Fruit fly (Drosophila melanogaster) whole organism, embryonic: ENCODE results near the gene barc.

Source experiments
- BEAF-32 ChIP-seq: fragments of 200-800 bp; sonication (Bioruptor generic); optimal IDR thresholded peaks from 3 replicates; lab custom pipeline; 2017; ENCODE audit warnings: missing biosample characterization, missing genetic modification characterization, mild to moderate bottlenecking, moderate library complexity, missing genetic modification reagents
- BtbVII ChIP-seq: fragments of 200-800 bp; sonication (Bioruptor generic); optimal IDR thresholded peaks from 3 replicates; lab custom pipeline; 2017; ENCODE audit warnings: missing biosample characterization, mild to moderate bottlenecking, missing genetic modification characterization
- CG11696 ChIP-seq: fragments of 200-800 bp; sonication (Bioruptor generic); IDR thresholded peaks from 2 replicates; pipeline ENCODE4 v1.3.6; 2022; ENCODE audit warnings: missing biosample characterization, missing genetic modification characterization
- CG12104 ChIP-seq: fragments of 200-800 bp; sonication (Bioruptor generic); optimal IDR thresholded peaks from 3 replicates; lab custom pipeline; 2016; ENCODE audit warnings: missing biosample characterization, missing genetic modification characterization
- CG12769 ChIP-seq: fragments of 200-800 bp; sonication (Bioruptor generic); optimal IDR thresholded peaks from 2 replicates; lab custom pipeline; 2019; ENCODE audit warnings: missing biosample characterization, mild to moderate bottlenecking, missing genetic modification characterization, moderate library complexity
- CG13287 ChIP-seq: fragments of 200-800 bp; sonication (Bioruptor generic); IDR thresholded peaks from 2 replicates; pipeline ENCODE4 v1.3.6; 2022; ENCODE audit warnings: missing biosample characterization, missing genetic modification characterization; ENCODE audit not compliant: partially characterized antibody
- CG16815 ChIP-seq: fragments of 200-800 bp; sonication (Bioruptor generic); optimal IDR thresholded peaks from 3 replicates; lab custom pipeline; 2017; ENCODE audit warnings: missing biosample characterization, mild to moderate bottlenecking, missing genetic modification characterization
- CG18011 ChIP-seq: fragments of 200-800 bp; sonication (Bioruptor generic); optimal IDR thresholded peaks from 2 replicates; lab custom pipeline; 2017; ENCODE audit warnings: missing biosample characterization, missing genetic modification characterization, mild to moderate bottlenecking, moderate library complexity, missing genotype
- CG18262 ChIP-seq: fragments of 200-800 bp; optimal IDR thresholded peaks from 3 replicates; lab custom pipeline; 2019; ENCODE audit warnings: missing biosample characterization, mild to moderate bottlenecking, missing genetic modification characterization, moderate library complexity
- CG2129 ChIP-seq: fragments of 200-800 bp; sonication (Bioruptor generic); IDR thresholded peaks from 2 replicates; pipeline ENCODE4 v1.3.6; 2022; ENCODE audit warnings: missing biosample characterization, missing genetic modification characterization; ENCODE audit not compliant: partially characterized antibody
- CG2712 ChIP-seq: fragments of 200-800 bp; optimal IDR thresholded peaks from 3 replicates; lab custom pipeline; 2019; ENCODE audit warnings: missing biosample characterization, mild to moderate bottlenecking, missing genetic modification characterization, moderate library complexity
- CG32767 ChIP-seq: fragments of 200-800 bp; sonication (Bioruptor generic); IDR thresholded peaks from 2 replicates; pipeline ENCODE4 v1.3.6; 2022; ENCODE audit warnings: missing biosample characterization, missing genetic modification characterization
- CG4617 ChIP-seq: fragments of 200-800 bp; sonication (Bioruptor generic); optimal IDR thresholded peaks from 3 replicates; lab custom pipeline; 2016; ENCODE audit warnings: missing biosample characterization, missing genetic modification characterization, borderline replicate concordance
- CG7987 ChIP-seq: fragments of 200-800 bp; sonication (Bioruptor generic); optimal IDR thresholded peaks from 2 replicates; lab custom pipeline; 2018; ENCODE audit warnings: missing biosample characterization, mild to moderate bottlenecking, missing genetic modification characterization, moderate library complexity
- Deaf1 ChIP-seq: fragments of 200-800 bp; optimal IDR thresholded peaks from 3 replicates; lab custom pipeline; 2019; ENCODE audit warnings: missing biosample characterization, mild to moderate bottlenecking, missing genetic modification characterization, moderate library complexity
- Dref ChIP-seq: fragments of 200-800 bp; sonication (Bioruptor generic); IDR thresholded peaks from 2 replicates; pipeline ENCODE4 v1.3.6; 2022; ENCODE audit warnings: missing biosample characterization, missing genetic modification characterization
- ERR ChIP-seq: fragments of 200-800 bp; sonication (Bioruptor generic); optimal IDR thresholded peaks from 2 replicates; lab custom pipeline; 2016; ENCODE audit warnings: missing biosample characterization, missing genetic modification characterization
- Gsc ChIP-seq: fragments of 200-800 bp; sonication (Bioruptor generic); IDR thresholded peaks from 2 replicates; pipeline ENCODE4 v1.3.6; 2022; ENCODE audit warnings: missing biosample characterization, missing genetic modification characterization
- HHEX ChIP-seq: fragments of 200-800 bp; sonication (Bioruptor generic); optimal IDR thresholded peaks from 3 replicates; lab custom pipeline; 2017; ENCODE audit warnings: missing biosample characterization, mild to moderate bottlenecking, missing genetic modification characterization, missing genetic modification reagents
- Oli ChIP-seq: fragments of 200-800 bp; sonication (Bioruptor generic); optimal IDR thresholded peaks from 2 replicates; lab custom pipeline; 2018; ENCODE audit warnings: missing biosample characterization, mild to moderate bottlenecking, missing genetic modification characterization, moderate library complexity
- Optix ChIP-seq: fragments of 200-800 bp; sonication (Bioruptor generic); IDR thresholded peaks from 3 replicates; pipeline ENCODE4 v1.3.6; 2022; ENCODE audit warnings: missing biosample characterization, missing genetic modification characterization
- Six4 ChIP-seq: fragments of 200-800 bp; sonication (Bioruptor generic); optimal IDR thresholded peaks from 2 replicates; lab custom pipeline; 2016; ENCODE audit warnings: missing biosample characterization, missing genetic modification characterization
- Sox102F ChIP-seq: fragments of 200-800 bp; sonication (Bioruptor generic); optimal IDR thresholded peaks from 2 replicates; lab custom pipeline; 2018; ENCODE audit warnings: missing biosample characterization, mild to moderate bottlenecking, missing genetic modification characterization, moderate library complexity
- ac ChIP-seq: fragments of 200-800 bp; sonication (Bioruptor generic); optimal IDR thresholded peaks from 3 replicates; lab custom pipeline; 2017; ENCODE audit warnings: missing biosample characterization, mild to moderate bottlenecking, missing genetic modification characterization
- bowl ChIP-seq: fragments of 200-800 bp; sonication (Bioruptor generic); IDR thresholded peaks from 2 replicates; pipeline ENCODE4 v1.3.6; 2022; ENCODE audit warnings: missing biosample characterization, missing genetic modification characterization
- chinmo ChIP-seq: fragments of 200-800 bp; sonication (Bioruptor generic); IDR thresholded peaks from 4 replicates; pipeline ENCODE4 v1.3.6; 2022; ENCODE audit warnings: missing biosample characterization, missing genetic modification characterization; ENCODE audit not compliant: partially characterized antibody
- cwo ChIP-seq: fragments of 200-800 bp; sonication (Bioruptor generic); optimal IDR thresholded peaks from 3 replicates; lab custom pipeline; 2017; ENCODE audit warnings: missing biosample characterization, missing genetic modification characterization, mild to moderate bottlenecking, moderate library complexity, missing genetic modification reagents
- dpn ChIP-seq, 2 experiments: fragments of 200-800 bp; sonication (Bioruptor generic); optimal IDR thresholded peaks; 3 replicates each; lab custom pipeline; 2016; ENCODE audit warnings: missing biosample characterization in 2 of 2, missing genetic modification characterization in 2 of 2
- exex ChIP-seq: fragments of 200-800 bp; sonication (Bioruptor generic); optimal IDR thresholded peaks from 4 replicates; lab custom pipeline; 2018; ENCODE audit warnings: missing biosample characterization, mild to moderate bottlenecking, missing genetic modification characterization, moderate library complexity
- fd96Cb ChIP-seq: fragments of 200-800 bp; sonication (Bioruptor generic); optimal IDR thresholded peaks from 2 replicates; lab custom pipeline; 2018; ENCODE audit warnings: missing biosample characterization, mild to moderate bottlenecking, missing genetic modification characterization, moderate library complexity
- ftz-f1 ChIP-seq: fragments of 200-800 bp; sonication (Bioruptor generic); optimal IDR thresholded peaks from 2 replicates; lab custom pipeline; 2016; ENCODE audit warnings: missing biosample characterization, missing genetic modification characterization
- fu2 ChIP-seq: fragments of 200-800 bp; sonication (Bioruptor generic); optimal IDR thresholded peaks from 2 replicates; lab custom pipeline; 2016; ENCODE audit warnings: missing biosample characterization, missing genetic modification characterization
- gsb ChIP-seq: fragments of 200-800 bp; sonication (Bioruptor generic); IDR thresholded peaks from 2 replicates; pipeline ENCODE4 v1.3.6; 2022; ENCODE audit warnings: missing biosample characterization, missing genetic modification characterization
- klu ChIP-seq: fragments of 200-800 bp; sonication (Bioruptor generic); IDR thresholded peaks from 2 replicates; pipeline ENCODE4 v1.3.6; 2022; ENCODE audit warnings: missing biosample characterization, missing genetic modification characterization
- mld ChIP-seq: fragments of 200-800 bp; sonication (Bioruptor generic); IDR thresholded peaks from 3 replicates; pipeline ENCODE4 v1.3.6; 2022; ENCODE audit warnings: missing biosample characterization, missing genetic modification characterization; ENCODE audit not compliant: partially characterized antibody
- onecut ChIP-seq: fragments of 200-800 bp; sonication (Bioruptor generic); IDR thresholded peaks from 2 replicates; pipeline ENCODE4 v1.3.6; 2022; ENCODE audit warnings: missing biosample characterization, missing genetic modification characterization
- org-1 ChIP-seq: fragments of 200-800 bp; sonication (Bioruptor generic); optimal IDR thresholded peaks from 2 replicates; lab custom pipeline; 2017; ENCODE audit warnings: missing biosample characterization, missing genetic modification characterization
- pan ChIP-seq, 4 experiments: fragments of >200 bp in 3 of 4; fragments of 200-800 bp in 1 of 4; sonication (Bioruptor generic) in 1 of 4; optimal IDR thresholded peaks in 3 of 4; IDR thresholded peaks in 1 of 4; 2 replicates each; pipeline versions ENCODE4 v1.3.6 to Lab custom; 2017 to 2022; ENCODE audit warnings: missing biosample characterization in 2 of 4, missing genetic modification characterization in 2 of 4, mixed read lengths in 1 of 4
- phol ChIP-seq: fragments of 200-800 bp; sonication (Bioruptor generic); optimal IDR thresholded peaks from 3 replicates; lab custom pipeline; 2018; ENCODE audit warnings: missing biosample characterization, mild to moderate bottlenecking, missing genetic modification characterization, moderate library complexity
- ranshi ChIP-seq: fragments of 200-800 bp; sonication (Bioruptor generic); IDR thresholded peaks from 2 replicates; pipeline ENCODE4 v1.3.6; 2022; ENCODE audit warnings: missing biosample characterization, missing genetic modification characterization
- scrt ChIP-seq: fragments of 200-800 bp; sonication (Bioruptor generic); optimal IDR thresholded peaks from 2 replicates; lab custom pipeline; 2018; ENCODE audit warnings: missing biosample characterization, mild to moderate bottlenecking, missing genetic modification characterization, moderate library complexity
- seq ChIP-seq: fragments of 200-800 bp; sonication (Bioruptor generic); IDR thresholded peaks from 2 replicates; pipeline ENCODE4 v1.3.6; 2022; ENCODE audit warnings: missing biosample characterization, missing genetic modification characterization
- shn ChIP-seq: fragments of 200-800 bp; sonication (Bioruptor generic); optimal IDR thresholded peaks from 3 replicates; lab custom pipeline; 2016; ENCODE audit warnings: missing biosample characterization, missing genetic modification characterization
- sr ChIP-seq: fragments of 200-800 bp; sonication (Bioruptor generic); IDR thresholded peaks from 3 replicates; pipeline ENCODE4 v1.3.6; 2022; ENCODE audit warnings: missing biosample characterization, missing genetic modification characterization
- tgo ChIP-seq: fragments of 200-800 bp; sonication (Bioruptor generic); IDR thresholded peaks from 3 replicates; pipeline ENCODE4 v1.3.6; 2022; ENCODE audit warnings: missing biosample characterization, missing genetic modification characterization
- zen ChIP-seq: fragments of 200-800 bp; sonication (Bioruptor generic); optimal IDR thresholded peaks from 3 replicates; lab custom pipeline; 2018; ENCODE audit warnings: missing biosample characterization, mild to moderate bottlenecking, missing genetic modification characterization, moderate library complexity
- zf30C ChIP-seq: fragments of 200-800 bp; sonication (Bioruptor generic); optimal IDR thresholded peaks from 3 replicates; lab custom pipeline; 2018; ENCODE audit warnings: missing biosample characterization, mild to moderate bottlenecking, missing genetic modification characterization
- zfh1 ChIP-seq: fragments of 200-800 bp; sonication (Bioruptor generic); IDR thresholded peaks from 3 replicates; pipeline ENCODE4 v1.3.6; 2022; ENCODE audit warnings: missing biosample characterization, missing genetic modification characterization

barc gene

dm6 chr3L:21417884-21418536, 14.9 kb downstream of the barc start (continued):
- TF ChIP-seq exex (tag; lab: Kevin White, UChicago) (peak; percentile 16), Sox102F (GFP tag; lab: Kevin White, UChicago) (peak; percentile 75), klu (GFP tag; lab: Robert Waterston, UW) (0 out of 2 replicates have a peak, but pooled peaks have one; percentile 28), chinmo (peak; percentile 74; the same call in 2 of the 4 replicates), HHEX (GFP tag; lab: Kevin White, UChicago) (peak; percentile 53), CG16815 (GFP tag; lab: Kevin White, UChicago) (no peak), ftz-f1 (GFP tag; lab: Kevin White, UChicago) (no peak), pan (optimal IDR thresholded peaks at IDR 0.05; lab: Kevin White, UChicago) (no peak), pan (GFP tag; optimal IDR thresholded peaks at IDR 0.05 in 1 of 2, IDR thresholded peaks at IDR 0.05 in 1 of 2) (peak in 1 of 2 experiments; percentile 66), shn (GFP tag; lab: Kevin White, UChicago) (no peak), CG11696 (GFP tag; lab: Robert Waterston, UW) (no peak), CG2129 (GFP tag; lab: Robert Waterston, UW) (no peak), CG12769 (tag; lab: Kevin White, UChicago) (peak; percentile 37), tgo (peak; percentile 52; the same call in 2 of the 3 replicates), CG2712 (tag; lab: Kevin White, UChicago) (peak; percentile 78), BEAF-32 (GFP tag; lab: Kevin White, UChicago) (no peak), BtbVII (GFP tag; lab: Kevin White, UChicago) (peak; percentile 57), seq (peak; percentile 32; the same call in 1 of the 2 replicates), ranshi (GFP tag; lab: Robert Waterston, UW) (no peak), gsb (GFP tag; lab: Robert Waterston, UW) (0 out of 2 replicates have a peak, but pooled peaks have one; percentile 21), CG13287 (GFP tag; lab: Robert Waterston, UW) (no peak), scrt (GFP tag; lab: Kevin White, UChicago) (peak; percentile 37), zen (no peak), mld (no peak), phol (tag; lab: Kevin White, UChicago) (peak; percentile 68), CG18262 (peak; percentile 76), Gsc (GFP tag; lab: Robert Waterston, UW) (no peak), CG12104 (no peak), ac (GFP tag; lab: Kevin White, UChicago) (no peak), Oli (peak; percentile 69), ERR (GFP tag; lab: Kevin White, UChicago) (no peak), CG4617 (no peak), Deaf1 (tag; lab: Kevin White, UChicago) (peak; percentile 43), org-1 (GFP tag; lab: Kevin White, UChicago) (peak; percentile 25), bowl (GFP tag; lab: Robert Waterston, UW) (no peak), CG7987 (GFP tag; lab: Kevin White, UChicago) (no peak), CG18011 (peak; percentile 1), Dref (GFP tag; lab: Robert Waterston, UW) (no peak), zfh1 (GFP tag; lab: Robert Waterston, UW) (0 out of 3 replicates have a peak, but pooled peaks have one; percentile 16), cwo (GFP tag; lab: Kevin White, UChicago) (peak; percentile 67), fd96Cb (tag; lab: Kevin White, UChicago) (peak; percentile 49), Optix (GFP tag; lab: Robert Waterston, UW) (no peak), sr (no peak), zf30C (GFP tag; lab: Kevin White, UChicago) (no peak), dpn (GFP tag; optimal IDR thresholded peaks at IDR 0.05; lab: Kevin White, UChicago) (peak; percentile 17 to 52), fu2 (GFP tag; lab: Kevin White, UChicago) (no peak), CG32767 (peak; percentile 47; the same call in 1 of the 2 replicates), onecut (GFP tag; lab: Robert Waterston, UW) (0 out of 2 replicates have a peak, but pooled peaks have one; percentile 10), Six4 (GFP tag; lab: Kevin White, UChicago) (peak; percentile 18)
